4 worm cellular contexts compared by ENCODE assay signal in the genomic region with DNA sequence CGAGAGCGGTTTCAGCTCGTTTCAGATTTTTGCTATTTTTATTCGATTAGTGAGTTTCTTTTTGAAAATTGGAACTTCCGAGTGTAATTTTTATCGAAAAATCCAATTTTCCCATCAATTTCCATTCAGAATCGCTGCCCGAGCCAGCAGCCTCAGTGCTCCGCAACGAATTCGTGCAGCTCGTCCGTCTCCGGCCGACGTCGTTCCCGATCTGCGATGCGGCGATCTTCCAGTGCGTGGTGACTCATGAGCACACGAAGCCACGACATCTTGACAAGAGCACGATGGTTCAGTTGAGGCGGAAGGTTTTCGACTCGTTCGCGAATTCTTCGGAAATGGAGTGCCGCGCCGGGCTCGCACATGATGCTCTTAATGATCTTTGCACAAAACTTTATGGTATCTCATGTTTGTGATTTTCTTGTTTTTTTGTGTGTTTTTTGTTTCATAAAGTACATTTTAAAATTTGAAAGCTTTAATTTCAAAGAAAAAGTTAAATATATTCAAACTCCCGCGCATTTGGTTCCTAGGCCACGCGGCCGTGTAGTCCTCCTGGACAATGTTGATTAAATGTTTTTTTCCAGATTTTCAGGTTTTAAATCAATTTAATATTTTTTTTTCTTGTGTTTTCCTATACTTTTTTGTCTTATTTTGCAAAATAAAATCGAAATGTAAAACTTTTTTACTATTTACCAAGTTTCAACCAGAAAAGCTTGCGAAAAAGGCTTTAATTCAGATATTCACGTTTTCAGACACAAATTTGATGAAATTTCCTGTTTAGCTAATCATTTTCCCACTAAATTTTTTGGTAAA.
TF ChIP-seq lines count a peak whose summit lies in the region.

No protein-coding gene starts in this region.

TF ChIP-seq in whole organism, L2 larva, 48 proteins besides CTCF, POLR2A, EP300 and RAD21 (continued from another document):
- TF ChIP-seq nhr-6 (tag; optimal IDR thresholded peaks at IDR 0.05; lab: Kevin White, UChicago) (no peak), ztf-4 (tag; optimal IDR thresholded peaks at IDR 0.05; lab: Kevin White, UChicago) (no peak), unc-62 (GFP tag; optimal IDR thresholded peaks at IDR 0.05; lab: Kevin White, UChicago) (no peak), F13H6.1 (tag; optimal IDR thresholded peaks at IDR 0.05; lab: Kevin White, UChicago) (peak; percentile 61), unc-39 (tag; optimal IDR thresholded peaks at IDR 0.05; lab: Kevin White, UChicago) (no peak), mab-5 (tag; optimal IDR thresholded peaks at IDR 0.05; lab: Kevin White, UChicago) (peak; percentile 15), sem-4 (tag; optimal IDR thresholded peaks at IDR 0.05; lab: Kevin White, UChicago) (no peak), mdl-1 (tag; optimal IDR thresholded peaks at IDR 0.05; lab: Kevin White, UChicago) (no peak), ama-1 (optimal IDR thresholded peaks at IDR 0.05; lab: Kevin White, UChicago) (no peak), elt-3 (tag; optimal IDR thresholded peaks at IDR 0.05; lab: Kevin White, UChicago) (no peak), nhr-237 (tag; optimal IDR thresholded peaks at IDR 0.05; lab: Kevin White, UChicago) (no peak), snpc-4 (tag; optimal IDR thresholded peaks at IDR 0.05; lab: Kevin White, UChicago) (peak; percentile 9), ceh-82 (tag; optimal IDR thresholded peaks at IDR 0.05; lab: Kevin White, UChicago) (no peak), R02D3.7 (tag; optimal IDR thresholded peaks at IDR 0.05; lab: Kevin White, UChicago) (no peak), skn-1 (tag; optimal IDR thresholded peaks at IDR 0.05; lab: Kevin White, UChicago) (no peak), nhr-21 (tag; optimal IDR thresholded peaks at IDR 0.05; lab: Kevin White, UChicago) (no peak), alr-1 (tag; optimal IDR thresholded peaks at IDR 0.05; lab: Kevin White, UChicago) (no peak), zag-1 (tag; optimal IDR thresholded peaks at IDR 0.05; lab: Kevin White, UChicago) (no peak), sma-3 (GFP tag; optimal IDR thresholded peaks at IDR 0.05; lab: Kevin White, UChicago) (peak; percentile 76), lin-13 (GFP tag; optimal IDR thresholded peaks at IDR 0.05; lab: Kevin White, UChicago) (peak; percentile 53), nhr-11 (tag; optimal IDR thresholded peaks at IDR 0.05; lab: Kevin White, UChicago) (no peak), nhr-23 (tag; optimal IDR thresholded peaks at IDR 0.05; lab: Kevin White, UChicago) (no peak), C34F6.9 (tag; optimal IDR thresholded peaks at IDR 0.05; lab: Kevin White, UChicago) (peak; percentile 27), nhr-12 (tag; optimal IDR thresholded peaks at IDR 0.05; lab: Kevin White, UChicago) (no peak), egl-27 (tag; optimal IDR thresholded peaks at IDR 0.05; lab: Kevin White, UChicago) (no peak), nhr-10 (tag; optimal IDR thresholded peaks at IDR 0.05; lab: Kevin White, UChicago) (no peak), fos-1 (tag; optimal IDR thresholded peaks at IDR 0.05; lab: Kevin White, UChicago) (no peak), elt-1 (tag; optimal IDR thresholded peaks at IDR 0.05; lab: Kevin White, UChicago) (no peak)
TF ChIP-seq in whole organism, L2 larva: peak in this region for 11.

TF ChIP-seq in whole organism, L4 larva, 104 proteins besides CTCF, POLR2A, EP300 and RAD21 (continued from another document):
- TF ChIP-seq hif-1 (tag; optimal IDR thresholded peaks at IDR 0.05; lab: Kevin White, UChicago), result peak in 1 of 2 experiments; percentile 70
- TF ChIP-seq mxl-3 (GFP tag; optimal IDR thresholded peaks at IDR 0.05; lab: Kevin White, UChicago), result no peak
- no peak for TF ChIP-seq Y5F2A.4 (GFP tag; optimal IDR thresholded peaks at IDR 0.05; lab: Kevin White, UChicago)
- no peak for TF ChIP-seq php-3 (GFP tag; IDR thresholded peaks at IDR 0.05; lab: Robert Waterston, UW)
- peak; percentile 8 for TF ChIP-seq F37D6.2 (tag; optimal IDR thresholded peaks at IDR 0.05; lab: Kevin White, UChicago)
- TF ChIP-seq tra-1 (GFP tag; IDR thresholded peaks at IDR 0.05; lab: Robert Waterston, UW), result 0 out of 2 replicates have a peak, but pooled peaks have one; percentile 6
- TF ChIP-seq T26A8.4 (GFP tag; IDR thresholded peaks at IDR 0.05; lab: Robert Waterston, UW), result no peak
- peak; percentile 2 for TF ChIP-seq rbr-2 (tag; optimal IDR thresholded peaks at IDR 0.05; lab: Kevin White, UChicago)
- no peak for TF ChIP-seq F10B5.3 (tag; optimal IDR thresholded peaks at IDR 0.05; lab: Kevin White, UChicago)
- peak; percentile 26 for TF ChIP-seq F49E8.2 (tag; optimal IDR thresholded peaks at IDR 0.05; lab: Kevin White, UChicago; ENCODE audit: borderline replicate concordance)
- TF ChIP-seq attf-4 (tag; optimal IDR thresholded peaks at IDR 0.05; lab: Kevin White, UChicago), result no peak
- TF ChIP-seq D1046.2 (GFP tag; IDR thresholded peaks at IDR 0.05; lab: Robert Waterston, UW), result no peak
- no peak for TF ChIP-seq nhr-48 (tag; optimal IDR thresholded peaks at IDR 0.05; lab: Kevin White, UChicago)
- no peak for TF ChIP-seq cey-2 (tag; optimal IDR thresholded peaks at IDR 0.05; lab: Kevin White, UChicago; ENCODE audit: borderline replicate concordance, insufficient read depth)
- TF ChIP-seq ceh-62 (tag; optimal IDR thresholded peaks at IDR 0.05; lab: Kevin White, UChicago), result no peak
- TF ChIP-seq nhr-76 (tag; optimal IDR thresholded peaks at IDR 0.05; lab: Kevin White, UChicago), result no peak
- TF ChIP-seq ceh-28 (tag; optimal IDR thresholded peaks at IDR 0.05; lab: Kevin White, UChicago), result no peak
- no peak for TF ChIP-seq Y75B8A.6 (GFP tag; IDR thresholded peaks at IDR 0.05; lab: Robert Waterston, UW)
- no peak for TF ChIP-seq aha-1 (tag; lab: Kevin White, UChicago)
- no peak for TF ChIP-seq T20F7.1 (GFP tag; optimal IDR thresholded peaks at IDR 0.05; lab: Kevin White, UChicago)
- no peak for TF ChIP-seq snpc-4 (tag; optimal IDR thresholded peaks at IDR 0.05; lab: Kevin White, UChicago)
- no peak for TF ChIP-seq nhr-25 (tag; optimal IDR thresholded peaks at IDR 0.05; lab: Kevin White, UChicago; ENCODE audit: borderline replicate concordance, insufficient read depth)
- TF ChIP-seq unc-130 (GFP tag; optimal IDR thresholded peaks at IDR 0.05; lab: Kevin White, UChicago), result peak; percentile 81
- TF ChIP-seq aly-2 (tag; optimal IDR thresholded peaks at IDR 0.05; lab: Kevin White, UChicago), result no peak
- no peak for TF ChIP-seq ama-1 (optimal IDR thresholded peaks at IDR 0.05; lab: Kevin White, UChicago)
- no peak for TF ChIP-seq lin-39 (tag; optimal IDR thresholded peaks at IDR 0.05; lab: Kevin White, UChicago)
- peak in 1 of 2 experiments; percentile 94 for TF ChIP-seq unc-62 (GFP tag; optimal IDR thresholded peaks at IDR 0.05 in 1 of 2; lab: Kevin White, UChicago)
- TF ChIP-seq unc-62 (tag; optimal IDR thresholded peaks at IDR 0.05; lab: Kevin White, UChicago), result no peak
- TF ChIP-seq dve-1 (tag; optimal IDR thresholded peaks at IDR 0.05; lab: Kevin White, UChicago; ENCODE audit: insufficient read depth), result peak; percentile 49
- TF ChIP-seq zag-1 (tag; optimal IDR thresholded peaks at IDR 0.05; lab: Kevin White, UChicago), result no peak
- peak; percentile 80; the same call in 1 of the 2 replicates for TF ChIP-seq ZK337.2 (GFP tag; IDR thresholded peaks at IDR 0.05; lab: Robert Waterston, UW)
- TF ChIP-seq zfp-3 (GFP tag; conservative IDR thresholded peaks at IDR 0.05; lab: Robert Waterston, UW), result 0 out of 2 replicates have a peak, but pooled peaks have one; percentile 30

TF ChIP-seq in whole organism, late embryonic, 69 proteins besides CTCF, POLR2A, EP300 and RAD21 (continued from another document and continues in another):
- TF ChIP-seq nhr-11 (tag; optimal IDR thresholded peaks at IDR 0.05; lab: Kevin White, UChicago) (no peak), gmeb-2 (tag; optimal IDR thresholded peaks at IDR 0.05; lab: Kevin White, UChicago) (no peak), ttx-3 (tag; optimal IDR thresholded peaks at IDR 0.05; lab: Kevin White, UChicago) (no peak), hlh-13 (GFP tag; optimal IDR thresholded peaks at IDR 0.05; lab: Kevin White, UChicago) (no peak), rnt-1 (tag; optimal IDR thresholded peaks at IDR 0.05; lab: Kevin White, UChicago) (peak; percentile 43), sdc-2 (tag; optimal IDR thresholded peaks at IDR 0.05; lab: Kevin White, UChicago) (peak; percentile 56), ceh-30 (tag; optimal IDR thresholded peaks at IDR 0.05; lab: Kevin White, UChicago) (no peak), ceh-19 (GFP tag; optimal IDR thresholded peaks at IDR 0.05; lab: Kevin White, UChicago) (no peak), mec-3 (tag; optimal IDR thresholded peaks at IDR 0.05; lab: Kevin White, UChicago; ENCODE audit: borderline replicate concordance) (peak; percentile 62), unc-55 (GFP tag; optimal IDR thresholded peaks at IDR 0.05; lab: Kevin White, UChicago) (no peak), tbx-7 (tag; optimal IDR thresholded peaks at IDR 0.05; lab: Kevin White, UChicago) (peak; percentile 84), dve-1 (tag; optimal IDR thresholded peaks at IDR 0.05; lab: Kevin White, UChicago) (no peak), lim-6 (tag; optimal IDR thresholded peaks at IDR 0.05; lab: Kevin White, UChicago) (peak; percentile 53), lin-11 (tag; optimal IDR thresholded peaks at IDR 0.05; lab: Kevin White, UChicago) (no peak), C38D4.7 (GFP tag; optimal IDR thresholded peaks at IDR 0.05; lab: Kevin White, UChicago) (no peak), zip-5 (tag; optimal IDR thresholded peaks at IDR 0.05; lab: Kevin White, UChicago) (peak; percentile 73), C08G9.2 (tag; optimal IDR thresholded peaks at IDR 0.05; lab: Kevin White, UChicago) (peak; percentile 87), sox-2 (GFP tag; IDR thresholded peaks at IDR 0.05; lab: Robert Waterston, UW) (no peak), pqm-1 (tag; optimal IDR thresholded peaks at IDR 0.05; lab: Kevin White, UChicago) (no peak), unc-86 (tag; optimal IDR thresholded peaks at IDR 0.05; lab: Kevin White, UChicago) (no peak), pros-1 (tag; optimal IDR thresholded peaks at IDR 0.05; lab: Kevin White, UChicago) (no peak), hlh-8 (tag; optimal IDR thresholded peaks at IDR 0.05; lab: Kevin White, UChicago) (peak; percentile 58), ceh-34 (tag; optimal IDR thresholded peaks at IDR 0.05; lab: Kevin White, UChicago) (peak; percentile 21), T23F11.4 (GFP tag; optimal IDR thresholded peaks at IDR 0.05; lab: Kevin White, UChicago) (no peak), elt-4 (tag; optimal IDR thresholded peaks at IDR 0.05; lab: Kevin White, UChicago) (no peak), pat-9 (tag; optimal IDR thresholded peaks at IDR 0.05; lab: Kevin White, UChicago) (no peak), ceh-14 (tag; optimal IDR thresholded peaks at IDR 0.05; lab: Kevin White, UChicago) (peak; percentile 10), F13H6.1 (tag; optimal IDR thresholded peaks at IDR 0.05; lab: Kevin White, UChicago) (no peak), npax-4 (tag; optimal IDR thresholded peaks at IDR 0.05; lab: Kevin White, UChicago) (no peak), pag-3 (tag; optimal IDR thresholded peaks at IDR 0.05; lab: Kevin White, UChicago; ENCODE audit: borderline replicate concordance) (no peak), fkh-10 (GFP tag; optimal IDR thresholded peaks at IDR 0.05; lab: Kevin White, UChicago) (no peak), ceh-2 (tag; optimal IDR thresholded peaks at IDR 0.05; lab: Kevin White, UChicago) (peak; percentile 85), ceh-6 (GFP tag; optimal IDR thresholded peaks at IDR 0.05; lab: Kevin White, UChicago) (no peak), eyg-1 (tag; optimal IDR thresholded peaks at IDR 0.05; lab: Kevin White, UChicago) (no peak), ceh-45 (GFP tag; IDR thresholded peaks at IDR 0.05; lab: Robert Waterston, UW) (no peak), dmd-4 (tag; optimal IDR thresholded peaks at IDR 0.05; lab: Kevin White, UChicago; ENCODE audit: borderline replicate concordance) (no peak)

TF ChIP-seq in whole organism, mixed stage, embryonic, 35 proteins besides CTCF, POLR2A, EP300 and RAD21 (continued from another document):
- no peak for TF ChIP-seq unc-62 (GFP tag; optimal IDR thresholded peaks at IDR 0.05; lab: Kevin White, UChicago)
- no peak for TF ChIP-seq sem-2 (GFP tag; optimal IDR thresholded peaks at IDR 0.05; lab: Kevin White, UChicago)
- TF ChIP-seq nhr-237 (tag; optimal IDR thresholded peaks at IDR 0.05; lab: Kevin White, UChicago), result peak; percentile 15
- TF ChIP-seq M03D4.4 (tag; optimal IDR thresholded peaks at IDR 0.05; lab: Kevin White, UChicago), result peak; percentile 5
